ENCODE assay signal across 5 fruit fly cellular contexts in the genomic region with DNA sequence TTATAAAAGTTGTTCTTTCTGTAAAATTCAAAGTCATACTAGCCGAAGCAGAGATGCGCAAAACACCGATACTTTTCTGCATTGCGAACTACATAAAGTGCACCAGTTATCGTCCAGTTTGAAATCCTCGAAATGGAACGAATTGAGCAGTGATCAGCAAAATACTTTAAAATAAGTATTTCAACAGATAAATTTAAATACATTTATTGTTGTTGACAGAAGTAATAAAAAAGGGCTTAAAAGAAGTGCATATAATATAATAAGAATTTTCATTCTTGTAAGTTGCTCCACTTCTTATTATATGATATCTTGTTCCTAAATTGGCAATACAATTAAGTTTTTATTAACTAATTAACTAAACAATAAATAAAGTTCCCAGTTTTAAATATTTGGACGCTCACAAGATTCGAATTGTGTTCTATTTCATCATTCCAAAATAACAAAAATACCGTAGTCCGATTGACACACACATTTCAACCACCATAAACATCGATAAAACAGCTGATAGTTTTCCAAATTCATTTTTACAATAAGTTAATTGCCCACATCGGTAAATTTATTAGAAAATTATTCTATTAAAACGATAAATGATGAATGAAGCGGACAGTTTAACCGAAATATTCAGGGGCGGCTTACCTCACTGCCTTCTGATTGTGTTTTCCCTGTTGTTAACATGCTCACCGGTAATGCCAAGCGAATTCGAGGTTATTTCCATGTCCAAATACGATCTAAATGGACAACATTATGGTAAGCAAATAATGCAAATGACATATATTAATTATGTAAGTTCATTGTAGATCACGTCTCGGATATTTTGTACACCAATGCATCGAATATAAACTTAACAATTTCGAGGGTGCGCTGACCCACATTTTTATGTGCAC.
TF ChIP-seq lines count a peak whose summit lies in the region.

Gene Usp14, minus strand, starts transcription at position 70 of the 884 bp plus-strand sequence.
Gene CG4972, plus strand, starts transcription at position 466 of the 884 bp plus-strand sequence.

- no peak for TF ChIP-seq CTCF in whole organism, embryonic (GFP tag; optimal IDR thresholded peaks at IDR 0.05; lab: Kevin White, UChicago)

TF ChIP-seq in whole organism, adult, 20 proteins besides CTCF, POLR2A, EP300 and RAD21:
- TF ChIP-seq CG12768 (GFP tag; optimal IDR thresholded peaks at IDR 0.05; lab: Kevin White, UChicago) (no peak), CG1620 (GFP tag; optimal IDR thresholded peaks at IDR 0.05; lab: Kevin White, UChicago) (peak; percentile 37), tj (GFP tag; optimal IDR thresholded peaks at IDR 0.05; lab: Kevin White, UChicago) (peak; percentile 5), cic (GFP tag; optimal IDR thresholded peaks at IDR 0.05; lab: Kevin White, UChicago) (no peak), CG11617 (GFP tag; optimal IDR thresholded peaks at IDR 0.05; lab: Kevin White, UChicago) (peak; percentile 19), kay (GFP tag; lab: Kevin White, UChicago; ENCODE audit: borderline replicate concordance) (peak; percentile 74)
TF ChIP-seq in whole organism, adult: peak in this region for 4.

TF ChIP-seq in whole organism, embryonic, 481 proteins besides CTCF, POLR2A, EP300 and RAD21 (continues in another document):
- TF ChIP-seq Scr (GFP tag; IDR thresholded peaks at IDR 0.05; lab: Robert Waterston, UW; ENCODE audit: partially characterized antibody) (peak; percentile 54; the same call in 1 of the 2 replicates), sna (GFP tag; IDR thresholded peaks at IDR 0.05; lab: Robert Waterston, UW; ENCODE audit: partially characterized antibody) (0 out of 2 replicates have a peak, but pooled peaks have one; percentile 9), Trl (optimal IDR thresholded peaks at IDR 0.05; lab: Kevin White, UChicago) (no peak), Trl (GFP tag; optimal IDR thresholded peaks at IDR 0.05; lab: Kevin White, UChicago) (no peak), jing (GFP tag; optimal IDR thresholded peaks at IDR 0.05; lab: Kevin White, UChicago) (no peak), CG10267 (tag; optimal IDR thresholded peaks at IDR 0.05; lab: Kevin White, UChicago) (peak; percentile 16), HHEX (GFP tag; optimal IDR thresholded peaks at IDR 0.05; lab: Kevin White, UChicago) (no peak), Bgb (GFP tag; IDR thresholded peaks at IDR 0.05; lab: Robert Waterston, UW; ENCODE audit: partially characterized antibody) (peak; percentile 38; the same call in 1 of the 2 replicates), CG13775 (GFP tag; optimal IDR thresholded peaks at IDR 0.05; lab: Kevin White, UChicago) (peak; percentile 8), Hsf (GFP tag; optimal IDR thresholded peaks at IDR 0.05; lab: Kevin White, UChicago) (no peak), CG4617 (GFP tag; optimal IDR thresholded peaks at IDR 0.05; lab: Kevin White, UChicago; ENCODE audit: borderline replicate concordance) (peak; percentile 19), C15 (GFP tag; IDR thresholded peaks at IDR 0.05; lab: Robert Waterston, UW) (no peak), CG4282 (GFP tag; optimal IDR thresholded peaks at IDR 0.05; lab: Kevin White, UChicago) (no peak), CG12391 (tag; optimal IDR thresholded peaks at IDR 0.05; lab: Kevin White, UChicago) (peak; percentile 38), Lpt (GFP tag; optimal IDR thresholded peaks at IDR 0.05; lab: Kevin White, UChicago) (no peak), tll (GFP tag; optimal IDR thresholded peaks at IDR 0.05; lab: Kevin White, UChicago) (peak in 1 of 2 experiments; percentile 3)

TF ChIP-seq in whole organism, prepupa, 60 proteins besides CTCF, POLR2A, EP300 and RAD21:
- TF ChIP-seq CG8119 (GFP tag; IDR thresholded peaks at IDR 0.05; lab: Robert Waterston, UW) (no peak), cyc (GFP tag; optimal IDR thresholded peaks at IDR 0.05; lab: Kevin White, UChicago) (peak; percentile 22), topi (GFP tag; optimal IDR thresholded peaks at IDR 0.05; lab: Kevin White, UChicago) (peak; percentile 26), CG3032 (tag; optimal IDR thresholded peaks at IDR 0.05; lab: Kevin White, UChicago) (peak; percentile 34), achi (GFP tag; optimal IDR thresholded peaks at IDR 0.05; lab: Kevin White, UChicago) (no peak), CG6854 (GFP tag; optimal IDR thresholded peaks at IDR 0.05; lab: Kevin White, UChicago) (no peak), eg (GFP tag; IDR thresholded peaks at IDR 0.05; lab: Robert Waterston, UW) (no peak), esn (GFP tag; optimal IDR thresholded peaks at IDR 0.05; lab: Kevin White, UChicago) (peak; percentile 6), Sox14 (GFP tag; optimal IDR thresholded peaks at IDR 0.05; lab: Kevin White, UChicago) (peak; percentile 21), Gug (GFP tag; IDR thresholded peaks at IDR 0.05; lab: Robert Waterston, UW) (no peak), CG11294 (GFP tag; IDR thresholded peaks at IDR 0.05; lab: Robert Waterston, UW) (no peak), fkh (GFP tag; optimal IDR thresholded peaks at IDR 0.05; lab: Kevin White, UChicago) (peak; percentile 25)

TF ChIP-seq in whole organism, pupa, 21 proteins besides CTCF, POLR2A, EP300 and RAD21:
- TF ChIP-seq Snoo (tag; optimal IDR thresholded peaks at IDR 0.05; lab: Kevin White, UChicago) (no peak), EcR (GFP tag; optimal IDR thresholded peaks at IDR 0.05; lab: Kevin White, UChicago) (peak; percentile 27), CG15710 (tag; optimal IDR thresholded peaks at IDR 0.05; lab: Kevin White, UChicago) (peak; percentile 24), CG34367 (tag; optimal IDR thresholded peaks at IDR 0.05; lab: Kevin White, UChicago) (no peak)

TF ChIP-seq in whole organism, wandering third instar larva, 38 proteins besides CTCF, POLR2A, EP300 and RAD21:
- TF ChIP-seq dl (GFP tag; optimal IDR thresholded peaks at IDR 0.05; lab: Kevin White, UChicago; ENCODE audit: insufficient read depth in 1 of 2, partially characterized antibody in 2 of 2) (no peak), woc (GFP tag; optimal IDR thresholded peaks at IDR 0.05; lab: Kevin White, UChicago) (peak; percentile 69), HLH106 (tag; optimal IDR thresholded peaks at IDR 0.05; lab: Kevin White, UChicago) (peak; percentile 8)
